Fruit fly (Drosophila melanogaster) whole organism, prepupa: ENCODE data around the gene Sems.

Source experiments
- Blimp-1 ChIP-seq: fragments of 200-800 bp; sonication (Bioruptor generic); optimal IDR thresholded peaks from 3 replicates; lab custom pipeline; 2017; ENCODE audit warnings: missing biosample characterization, missing genetic modification characterization, mild to moderate bottlenecking, moderate library complexity, missing genetic modification reagents
- CG10631 ChIP-seq: fragments of 200-800 bp; sonication (Bioruptor generic); optimal IDR thresholded peaks from 2 replicates; lab custom pipeline; 2016; ENCODE audit warnings: missing biosample characterization, missing genetic modification characterization
- CG10669 ChIP-seq: fragments of 200-800 bp; sonication (Bioruptor generic); optimal IDR thresholded peaks from 3 replicates; lab custom pipeline; 2018; ENCODE audit warnings: missing biosample characterization, mild to moderate bottlenecking, missing genetic modification characterization, moderate library complexity
- CG11294 ChIP-seq: fragments of 200-800 bp; sonication (Bioruptor generic); IDR thresholded peaks from 2 replicates; pipeline ENCODE4 v1.3.6; 2022; ENCODE audit warnings: missing biosample characterization, missing genetic modification characterization
- CG11762 ChIP-seq: fragments of 200-800 bp; sonication (Bioruptor generic); optimal IDR thresholded peaks from 3 replicates; lab custom pipeline; 2016; ENCODE audit warnings: missing biosample characterization, missing genetic modification characterization; ENCODE audit not compliant: insufficient read depth
- CG15336 ChIP-seq: fragments of 200-800 bp; sonication (Bioruptor generic); IDR thresholded peaks from 2 replicates; pipeline ENCODE4 v1.3.6; 2022; ENCODE audit warnings: missing biosample characterization, missing genetic modification characterization
- CG1621 ChIP-seq: fragments of 200-800 bp; sonication (Bioruptor generic); optimal IDR thresholded peaks from 3 replicates; lab custom pipeline; 2018; ENCODE audit warnings: missing biosample characterization, mild to moderate bottlenecking, missing genetic modification characterization
- CG16779 ChIP-seq: fragments of 200-800 bp; sonication (Bioruptor generic); optimal IDR thresholded peaks from 3 replicates; lab custom pipeline; 2017; ENCODE audit warnings: missing biosample characterization, mild to moderate bottlenecking, missing genetic modification characterization
- CG3032 ChIP-seq: fragments of 200-800 bp; optimal IDR thresholded peaks from 2 replicates; lab custom pipeline; 2019; ENCODE audit warnings: missing biosample characterization, mild to moderate bottlenecking, missing genetic modification characterization, moderate library complexity
- CG31627 ChIP-seq: fragments of 200-800 bp; sonication (Bioruptor generic); optimal IDR thresholded peaks from 3 replicates; lab custom pipeline; 2016; ENCODE audit warnings: missing biosample characterization, missing genetic modification characterization
- CG32006 ChIP-seq: fragments of 200-800 bp; sonication (Bioruptor generic); optimal IDR thresholded peaks from 3 replicates; lab custom pipeline; 2017; ENCODE audit warnings: missing biosample characterization, mild to moderate bottlenecking, missing genetic modification characterization
- CG34406 ChIP-seq: fragments of 200-800 bp; sonication (Bioruptor generic); optimal IDR thresholded peaks from 3 replicates; lab custom pipeline; 2016; ENCODE audit warnings: missing biosample characterization, missing genetic modification characterization
- CG6276 ChIP-seq: fragments of 200-800 bp; sonication (Bioruptor generic); optimal IDR thresholded peaks from 2 replicates; lab custom pipeline; 2017; ENCODE audit warnings: missing biosample characterization, mild to moderate bottlenecking, missing genetic modification characterization
- CG6792 ChIP-seq: fragments of 200-800 bp; sonication (Bioruptor generic); optimal IDR thresholded peaks from 3 replicates; lab custom pipeline; 2016; ENCODE audit warnings: missing biosample characterization, missing genetic modification characterization
- CG6808 ChIP-seq: fragments of 200-800 bp; sonication (Bioruptor generic); optimal IDR thresholded peaks from 3 replicates; lab custom pipeline; 2017; ENCODE audit warnings: missing biosample characterization, missing genetic modification characterization, mild to moderate bottlenecking, moderate library complexity, missing genetic modification reagents
- CG6854 ChIP-seq: fragments of 200-800 bp; sonication (Bioruptor generic); optimal IDR thresholded peaks from 2 replicates; lab custom pipeline; 2017; ENCODE audit warnings: missing biosample characterization, mild to moderate bottlenecking, missing genetic modification characterization
- CG8119 ChIP-seq: fragments of 200-800 bp; sonication (Bioruptor generic); IDR thresholded peaks from 3 replicates; pipeline ENCODE4 v1.3.6; 2022; ENCODE audit warnings: missing biosample characterization, missing genetic modification characterization
- CG8319 ChIP-seq: fragments of 200-800 bp; sonication (Bioruptor generic); optimal IDR thresholded peaks from 3 replicates; lab custom pipeline; 2016; ENCODE audit warnings: missing biosample characterization, missing genetic modification characterization
- CG9139 ChIP-seq: fragments of 200-800 bp; sonication (Bioruptor generic); optimal IDR thresholded peaks from 3 replicates; lab custom pipeline; 2017; ENCODE audit warnings: missing biosample characterization, mild to moderate bottlenecking, missing genetic modification characterization
- Eip75B ChIP-seq: fragments of 200-800 bp; sonication (Bioruptor generic); optimal IDR thresholded peaks from 3 replicates; lab custom pipeline; 2016; ENCODE audit warnings: missing biosample characterization, missing genetic modification characterization
- Eip78C ChIP-seq: fragments of 200-800 bp; sonication (Bioruptor generic); peaks from one replicate; lab custom pipeline; 2016; ENCODE audit warnings: missing biosample characterization, missing genetic modification characterization
- Eip93F ChIP-seq: fragments of 200-800 bp; sonication (Bioruptor generic); optimal IDR thresholded peaks from 2 replicates; lab custom pipeline; 2016; ENCODE audit warnings: missing biosample characterization, mild to moderate bottlenecking, missing genetic modification characterization
- Ets21C ChIP-seq: fragments of 200-800 bp; sonication (Bioruptor generic); optimal IDR thresholded peaks from 3 replicates; lab custom pipeline; 2016; ENCODE audit warnings: missing biosample characterization, missing genetic modification characterization
- Ets96B ChIP-seq: fragments of 200-800 bp; optimal IDR thresholded peaks from 2 replicates; lab custom pipeline; 2019; ENCODE audit warnings: missing biosample characterization, mild to moderate bottlenecking, missing genetic modification characterization, moderate library complexity
- Gug ChIP-seq: fragments of 200-800 bp; sonication (Bioruptor generic); IDR thresholded peaks from 2 replicates; pipeline ENCODE4 v1.3.6; 2022; ENCODE audit warnings: missing biosample characterization, missing genetic modification characterization
- Hr38 ChIP-seq: sonication (Bioruptor generic); optimal IDR thresholded peaks from 2 replicates; lab custom pipeline; 2016; ENCODE audit warnings: missing biosample characterization, missing genetic modification characterization
- Hr4 ChIP-seq: fragments of 200-800 bp; sonication (Bioruptor generic); optimal IDR thresholded peaks from 3 replicates; lab custom pipeline; 2016; ENCODE audit warnings: missing biosample characterization, missing genetic modification characterization
- Lpt ChIP-seq: fragments of 200-800 bp; sonication (Bioruptor generic); optimal IDR thresholded peaks from 3 replicates; lab custom pipeline; 2016; ENCODE audit warnings: missing biosample characterization, missing genetic modification characterization
- OdsH ChIP-seq: fragments of 200-800 bp; sonication (Bioruptor generic); optimal IDR thresholded peaks from 3 replicates; lab custom pipeline; 2016; ENCODE audit warnings: missing biosample characterization, missing genetic modification characterization
- Sox14 ChIP-seq: fragments of 200-800 bp; sonication (Bioruptor generic); optimal IDR thresholded peaks from 3 replicates; lab custom pipeline; 2016; ENCODE audit warnings: missing biosample characterization, missing genetic modification characterization
- Sox15 ChIP-seq: fragments of 200-800 bp; sonication (Bioruptor generic); optimal IDR thresholded peaks from 3 replicates; lab custom pipeline; 2016; ENCODE audit warnings: missing biosample characterization, missing genetic modification characterization
- achi ChIP-seq: fragments of 200-800 bp; sonication (Bioruptor generic); optimal IDR thresholded peaks from 3 replicates; lab custom pipeline; 2016; ENCODE audit warnings: missing biosample characterization, missing genetic modification characterization
- acj6 ChIP-seq: fragments of 200-800 bp; sonication (Bioruptor generic); optimal IDR thresholded peaks from 3 replicates; lab custom pipeline; 2016; ENCODE audit warnings: missing biosample characterization, missing genetic modification characterization
- dsx ChIP-seq: fragments of 200-800 bp; optimal IDR thresholded peaks from 3 replicates; lab custom pipeline; 2019; ENCODE audit warnings: missing biosample characterization, mild to moderate bottlenecking, missing genetic modification characterization, moderate library complexity; ENCODE audit not compliant: poor library complexity, severe bottlenecking
- eg ChIP-seq: fragments of 200-800 bp; sonication (Bioruptor generic); IDR thresholded peaks from 3 replicates; pipeline ENCODE4 v1.3.6; 2022; ENCODE audit warnings: missing biosample characterization, missing genetic modification characterization
- esn ChIP-seq: fragments of 200-800 bp; sonication (Bioruptor generic); optimal IDR thresholded peaks from 2 replicates; lab custom pipeline; 2016; ENCODE audit warnings: missing biosample characterization, mild to moderate bottlenecking, missing genetic modification characterization, moderate library complexity
- fd59A ChIP-seq: fragments of 200-800 bp; sonication (Bioruptor generic); optimal IDR thresholded peaks from 2 replicates; lab custom pipeline; 2017; ENCODE audit warnings: missing biosample characterization, mild to moderate bottlenecking, missing genetic modification characterization, missing genetic modification reagents
- fd85E ChIP-seq: fragments of 200-800 bp; sonication (Bioruptor generic); optimal IDR thresholded peaks from 3 replicates; lab custom pipeline; 2016; ENCODE audit warnings: missing biosample characterization, missing genetic modification characterization
- fkh ChIP-seq: fragments of 200-800 bp; sonication (Bioruptor generic); optimal IDR thresholded peaks from 3 replicates; lab custom pipeline; 2017; ENCODE audit warnings: missing biosample characterization, mild to moderate bottlenecking, missing genetic modification characterization, moderate library complexity
- lz ChIP-seq: fragments of 200-800 bp; sonication (Bioruptor generic); optimal IDR thresholded peaks from 3 replicates; lab custom pipeline; 2016; ENCODE audit warnings: missing biosample characterization, missing genetic modification characterization
- net ChIP-seq: fragments of 200-800 bp; sonication (Bioruptor generic); optimal IDR thresholded peaks from 3 replicates; lab custom pipeline; 2016; ENCODE audit warnings: missing biosample characterization, missing genetic modification characterization
- salr ChIP-seq, 2 experiments: fragments of 200-800 bp; sonication (Bioruptor generic); optimal IDR thresholded peaks; 3 replicates each; lab custom pipeline; 2016 to 2018; ENCODE audit warnings: missing biosample characterization in 2 of 2, missing genetic modification characterization in 2 of 2, mild to moderate bottlenecking in 1 of 2
- spab ChIP-seq: fragments of 200-800 bp; sonication (Bioruptor generic); optimal IDR thresholded peaks from 2 replicates; lab custom pipeline; 2017; ENCODE audit warnings: missing biosample characterization, mild to moderate bottlenecking, missing genetic modification characterization, missing genetic modification reagents
- svp ChIP-seq: fragments of 200-800 bp; sonication (Bioruptor generic); peaks from one replicate; lab custom pipeline; 2016; ENCODE audit warnings: missing biosample characterization, missing genetic modification characterization
- topi ChIP-seq: fragments of 200-800 bp; sonication (Bioruptor generic); optimal IDR thresholded peaks from 3 replicates; lab custom pipeline; 2016; ENCODE audit warnings: missing biosample characterization, missing genetic modification characterization
- vri ChIP-seq: fragments of 200-800 bp; sonication (Bioruptor generic); optimal IDR thresholded peaks from 3 replicates; lab custom pipeline; 2016; ENCODE audit warnings: missing biosample characterization, mild to moderate bottlenecking, missing genetic modification characterization

Sems gene

dm6 chr3L:20952622-20953618 lies 3.6 kb downstream of the Sems start (continued):
- TF ChIP-seq Sox14 (GFP tag; lab: Kevin White, UChicago) (peak; percentile 35), CG10669 (GFP tag; lab: Kevin White, UChicago) (peak; percentile 31), Hr4 (GFP tag; lab: Kevin White, UChicago) (no peak), lz (GFP tag; lab: Kevin White, UChicago) (peak; percentile 58), CG6808 (GFP tag; lab: Kevin White, UChicago) (no peak), fd85E (GFP tag; lab: Kevin White, UChicago) (no peak), Gug (GFP tag; lab: Robert Waterston, UW) (peak; percentile 45), fkh (GFP tag; lab: Kevin White, UChicago) (no peak), CG10631 (no peak), Hr38 (no peak)

- TF ChIP-seq fkh (GFP tag; lab: Kevin White, UChicago) (no peak), dsx (GFP tag; lab: Kevin White, UChicago) (peak; percentile 51), CG32006 (GFP tag; lab: Kevin White, UChicago) (peak; percentile 51), CG10669 (GFP tag; lab: Kevin White, UChicago) (peak; percentile 72), CG6792 (GFP tag; lab: Kevin White, UChicago) (no peak), topi (GFP tag; lab: Kevin White, UChicago) (peak; percentile 59), CG10631 (peak; percentile 58), CG1621 (tag; lab: Kevin White, UChicago) (peak; percentile 18), fd85E (GFP tag; lab: Kevin White, UChicago) (no peak), eg (GFP tag; lab: Robert Waterston, UW) (peak; percentile 37; the same call in 1 of the 3 replicates), CG31627 (GFP tag; lab: Kevin White, UChicago) (peak; percentile 28), Eip75B (GFP tag; lab: Kevin White, UChicago) (peak; percentile 30), CG6854 (GFP tag; lab: Kevin White, UChicago) (no peak), svp (peak; percentile 74), Hr4 (GFP tag; lab: Kevin White, UChicago) (peak; percentile 52), acj6 (peak; percentile 58), CG15336 (GFP tag; lab: Robert Waterston, UW) (peak; percentile 68), Ets96B (tag; lab: Kevin White, UChicago) (peak; percentile 78), vri (GFP tag; lab: Kevin White, UChicago) (no peak), Ets21C (GFP tag; lab: Kevin White, UChicago) (peak; percentile 7), OdsH (GFP tag; lab: Kevin White, UChicago) (peak; percentile 56), esn (GFP tag; lab: Kevin White, UChicago) (peak; percentile 63), CG3032 (tag; lab: Kevin White, UChicago) (peak; percentile 73), achi (GFP tag; lab: Kevin White, UChicago) (peak; percentile 56), Sox15 (peak; percentile 27), salr (GFP tag; optimal IDR thresholded peaks at IDR 0.05; lab: Kevin White, UChicago) (peak in 1 of 2 experiments; percentile 48), Eip78C (GFP tag; lab: Kevin White, UChicago) (peak; percentile 89), CG11294 (no peak), CG8319 (GFP tag; lab: Kevin White, UChicago) (no peak), CG6276 (peak; percentile 37), CG16779 (tag; lab: Kevin White, UChicago) (no peak), Lpt (GFP tag; lab: Kevin White, UChicago) (peak; percentile 35), CG11762 (GFP tag; lab: Kevin White, UChicago) (peak; percentile 33), CG34406 (GFP tag; lab: Kevin White, UChicago) (peak; percentile 59), Sox14 (GFP tag; lab: Kevin White, UChicago) (peak; percentile 55), fd59A (GFP tag; lab: Kevin White, UChicago) (peak; percentile 44), CG8119 (GFP tag; lab: Robert Waterston, UW) (peak; percentile 57), spab (GFP tag; lab: Kevin White, UChicago) (peak; percentile 55), lz (GFP tag; lab: Kevin White, UChicago) (peak; percentile 29), Blimp-1 (GFP tag; lab: Kevin White, UChicago) (no peak), CG9139 (GFP tag; lab: Kevin White, UChicago) (peak; percentile 28), Eip93F (GFP tag; lab: Kevin White, UChicago) (no peak), net (GFP tag; lab: Kevin White, UChicago) (peak; percentile 13)
These were observed 4.4 kb downstream of the Sems start for dm6 chr3L:20952121-20952487.
